Worm (Caenorhabditis elegans): ENCODE measurements around the gene sra-8.

Gene sra-8

ce11 chrII:9493242-9494058 lies 44.1 kb upstream of the sra-8 start:
- TF ChIP-seq unc-62 (GFP tag; optimal IDR thresholded peaks at IDR 0.05) (no peak), elt-1 (tag; optimal IDR thresholded peaks at IDR 0.05; ENCODE audit: borderline replicate concordance, insufficient read depth) (no peak), ham-2 (GFP tag; optimal IDR thresholded peaks at IDR 0.05) (no peak), ceh-39 (tag; optimal IDR thresholded peaks at IDR 0.05) (no peak)

ce11 chrII:9497309-9497708 lies 40.2 kb upstream of the sra-8 start:
- TF ChIP-seq drap-1 (GFP tag; optimal IDR thresholded peaks at IDR 0.05) (no peak), ces-1 (GFP tag; optimal IDR thresholded peaks at IDR 0.05) (peak; percentile 89)

ce11 chrII:9498589-9498988 lies 38.9 kb upstream of the sra-8 start:
- peak; percentile 24 for TF ChIP-seq ces-1 (GFP tag; optimal IDR thresholded peaks at IDR 0.05)
- TF ChIP-seq pha-4 (tag; optimal IDR thresholded peaks at IDR 0.05) = no peak

ce11 chrII:9500926-9501325 lies 36.6 kb upstream of the sra-8 start:
- TF ChIP-seq ztf-11 (tag; optimal IDR thresholded peaks at IDR 0.05) (no peak), blmp-1 (tag; optimal IDR thresholded peaks at IDR 0.05) (no peak), ceh-39 (tag; optimal IDR thresholded peaks at IDR 0.05) (no peak), unc-62 (GFP tag; optimal IDR thresholded peaks at IDR 0.05) (no peak)

- TF ChIP-seq hlh-1 (tag; optimal IDR thresholded peaks at IDR 0.05) = no peak
- TF ChIP-seq flh-1 (GFP tag; optimal IDR thresholded peaks at IDR 0.05) = no peak
- no peak for TF ChIP-seq drap-1 (GFP tag; optimal IDR thresholded peaks at IDR 0.05)
- no peak for TF ChIP-seq unc-120 (tag; optimal IDR thresholded peaks at IDR 0.05; ENCODE audit: poor library complexity, severe bottlenecking)
- no peak for TF ChIP-seq pha-4 (tag; optimal IDR thresholded peaks at IDR 0.05)
- no peak for TF ChIP-seq tbx-8 (GFP tag; optimal IDR thresholded peaks at IDR 0.05)
Measured at ce11 chrII:9501955-9502354, 35.6 kb upstream of the sra-8 start.

- TF ChIP-seq drap-1 (GFP tag; optimal IDR thresholded peaks at IDR 0.05) (no peak), elt-1 (tag; optimal IDR thresholded peaks at IDR 0.05; ENCODE audit: borderline replicate concordance, insufficient read depth) (no peak), nhr-76 (tag; optimal IDR thresholded peaks at IDR 0.05) (no peak), lsy-2 (tag; optimal IDR thresholded peaks at IDR 0.05) (no peak), lin-32 (GFP tag; optimal IDR thresholded peaks at IDR 0.05) (no peak), bed-3 (GFP tag; optimal IDR thresholded peaks at IDR 0.05) (no peak), nhr-12 (tag; optimal IDR thresholded peaks at IDR 0.05) (no peak), ham-2 (GFP tag; optimal IDR thresholded peaks at IDR 0.05) (no peak), flh-1 (GFP tag; optimal IDR thresholded peaks at IDR 0.05) (no peak), sptf-1 (tag; optimal IDR thresholded peaks at IDR 0.05) (no peak), tbx-8 (GFP tag; optimal IDR thresholded peaks at IDR 0.05) (no peak), M03D4.4 (tag; optimal IDR thresholded peaks at IDR 0.05) (no peak)
Measured at ce11 chrII:9507181-9507580, 30.3 kb upstream of the sra-8 start, which contains the start of gene gcy-3. Gene gcy-3 (minus strand): TSS chrII:9507281.

ce11 chrII:9516836-9517235 lies 20.7 kb upstream of the sra-8 start, which contains the start of gene gcy-1:
Gene gcy-1 (minus strand): TSS chrII:9516936.
- TF ChIP-seq mab-5 (tag; optimal IDR thresholded peaks at IDR 0.05) (no peak), unc-39 (tag; optimal IDR thresholded peaks at IDR 0.05) (no peak), drap-1 (GFP tag; optimal IDR thresholded peaks at IDR 0.05) (no peak), tbx-8 (GFP tag; optimal IDR thresholded peaks at IDR 0.05) (no peak), elt-3 (tag; optimal IDR thresholded peaks at IDR 0.05) (no peak), elt-1 (tag; optimal IDR thresholded peaks at IDR 0.05; ENCODE audit: borderline replicate concordance, insufficient read depth) (no peak), ztf-11 (tag; optimal IDR thresholded peaks at IDR 0.05) (no peak), sem-2 (GFP tag; optimal IDR thresholded peaks at IDR 0.05) (no peak)

- no peak for TF ChIP-seq ztf-11 (tag; optimal IDR thresholded peaks at IDR 0.05)
- no peak for TF ChIP-seq nhr-237 (tag; optimal IDR thresholded peaks at IDR 0.05)
- no peak for TF ChIP-seq ham-2 (GFP tag; optimal IDR thresholded peaks at IDR 0.05)
- TF ChIP-seq blmp-1 (tag; optimal IDR thresholded peaks at IDR 0.05) = no peak
- TF ChIP-seq nhr-76 (tag; optimal IDR thresholded peaks at IDR 0.05) = no peak
- no peak for TF ChIP-seq cnd-1 (tag; optimal IDR thresholded peaks at IDR 0.05)
- TF ChIP-seq sem-2 (GFP tag; optimal IDR thresholded peaks at IDR 0.05) = no peak
- TF ChIP-seq drap-1 (GFP tag; optimal IDR thresholded peaks at IDR 0.05) = no peak
- TF ChIP-seq tbx-8 (GFP tag; optimal IDR thresholded peaks at IDR 0.05) = no peak
- TF ChIP-seq elt-1 (tag; optimal IDR thresholded peaks at IDR 0.05; ENCODE audit: borderline replicate concordance, insufficient read depth) = no peak
- no peak for TF ChIP-seq zip-8 (tag; optimal IDR thresholded peaks at IDR 0.05)
- no peak for TF ChIP-seq snpc-4 (tag; optimal IDR thresholded peaks at IDR 0.05)
- no peak for TF ChIP-seq ceh-39 (tag; optimal IDR thresholded peaks at IDR 0.05)
- no peak for TF ChIP-seq mep-1 (tag; optimal IDR thresholded peaks at IDR 0.05)
Measured at ce11 chrII:9518781-9519180, 18.7 kb upstream of the sra-8 start, which contains the start of the genes sfxn-1.1 and AH6.3. Gene sfxn-1.1 (minus strand): TSS chrII:9518881. Gene AH6.3 (plus strand): TSS chrII:9519055.
